Fruit fly (Drosophila melanogaster) whole organism, embryonic: ENCODE measurements around the gene CG9150.
A peak's percentile ranks its signal among the peaks of the same experiment; 100 is the strongest.

Experiments
- ATbp ChIP-seq: fragments of 200-800 bp; sonication (Bioruptor generic); optimal IDR thresholded peaks from 2 replicates; lab custom pipeline; 2017; ENCODE audit warnings: missing biosample characterization, mild to moderate bottlenecking, missing genetic modification characterization, missing genetic modification reagents
- Bgb ChIP-seq: fragments of 200-800 bp; sonication (Bioruptor generic); IDR thresholded peaks from 2 replicates; pipeline ENCODE4 v1.3.6; 2022; ENCODE audit warnings: missing biosample characterization, missing genetic modification characterization; ENCODE audit not compliant: partially characterized antibody
- CG10321 ChIP-seq: fragments of 200-800 bp; sonication (Bioruptor generic); IDR thresholded peaks from 2 replicates; pipeline ENCODE4 v1.3.6; 2022; ENCODE audit warnings: missing biosample characterization, missing genetic modification characterization
- CG11504 ChIP-seq: fragments of 200-800 bp; sonication (Bioruptor generic); optimal IDR thresholded peaks from 3 replicates; lab custom pipeline; 2019; ENCODE audit warnings: missing biosample characterization, mild to moderate bottlenecking, missing genetic modification characterization, moderate library complexity
- CG11723 ChIP-seq: fragments of 200-800 bp; sonication (Bioruptor generic); optimal IDR thresholded peaks from 2 replicates; lab custom pipeline; 2017; ENCODE audit warnings: missing biosample characterization, mild to moderate bottlenecking, missing genetic modification characterization
- CG12155 ChIP-seq: fragments of 200-800 bp; sonication (Bioruptor generic); optimal IDR thresholded peaks from 3 replicates; lab custom pipeline; 2016; ENCODE audit warnings: missing biosample characterization, missing genetic modification characterization
- CG14441 ChIP-seq: fragments of 200-800 bp; sonication (Bioruptor generic); IDR thresholded peaks from 2 replicates; pipeline ENCODE4 v1.3.6; 2022; ENCODE audit warnings: missing biosample characterization, missing genetic modification characterization
- CG15073 ChIP-seq: fragments of 200-800 bp; sonication (Bioruptor generic); optimal IDR thresholded peaks from 2 replicates; lab custom pipeline; 2016; ENCODE audit warnings: missing biosample characterization, missing genetic modification characterization
- CG15269 ChIP-seq: fragments of 200-800 bp; sonication (Bioruptor generic); optimal IDR thresholded peaks from 2 replicates; lab custom pipeline; 2018; ENCODE audit warnings: missing biosample characterization, mild to moderate bottlenecking, missing genetic modification characterization, moderate library complexity
- CG1603 ChIP-seq: fragments of 200-800 bp; sonication (Bioruptor generic); optimal IDR thresholded peaks from 2 replicates; lab custom pipeline; 2019; ENCODE audit warnings: missing biosample characterization, mild to moderate bottlenecking, missing genetic modification characterization, moderate library complexity
- CG18476 ChIP-seq: fragments of 200-800 bp; sonication (Bioruptor generic); optimal IDR thresholded peaks from 2 replicates; lab custom pipeline; 2016; ENCODE audit warnings: missing biosample characterization, mild to moderate bottlenecking, missing genetic modification characterization
- CG2712 ChIP-seq: fragments of 200-800 bp; optimal IDR thresholded peaks from 3 replicates; lab custom pipeline; 2019; ENCODE audit warnings: missing biosample characterization, mild to moderate bottlenecking, missing genetic modification characterization, moderate library complexity
- CG3065 ChIP-seq: fragments of 200-800 bp; sonication (Bioruptor generic); optimal IDR thresholded peaks from 2 replicates; lab custom pipeline; 2016; ENCODE audit warnings: missing biosample characterization, missing genetic modification characterization
- CG31388 ChIP-seq: fragments of 200-800 bp; sonication (Bioruptor generic); optimal IDR thresholded peaks from 2 replicates; lab custom pipeline; 2016; ENCODE audit warnings: missing biosample characterization, missing genetic modification characterization
- CG3847 ChIP-seq: fragments of 200-800 bp; sonication (Bioruptor generic); IDR thresholded peaks from 2 replicates; pipeline ENCODE4 v1.3.6; 2022; ENCODE audit warnings: missing biosample characterization, missing genetic modification characterization
- CG6254 ChIP-seq: fragments of 200-800 bp; sonication (Bioruptor generic); optimal IDR thresholded peaks from 3 replicates; lab custom pipeline; 2017; ENCODE audit warnings: mild to moderate bottlenecking, missing biosample characterization, missing genetic modification reagents, missing genetic modification characterization
- CG7963 ChIP-seq: fragments of 200-800 bp; sonication (Bioruptor generic); IDR thresholded peaks from 3 replicates; pipeline ENCODE4 v1.3.6; 2022; ENCODE audit warnings: missing biosample characterization, missing genetic modification characterization; ENCODE audit not compliant: partially characterized antibody
- CG8944 ChIP-seq: fragments of 200-800 bp; sonication (Bioruptor generic); optimal IDR thresholded peaks from 3 replicates; lab custom pipeline; 2016; ENCODE audit warnings: missing biosample characterization, missing genetic modification characterization
- CG9609 ChIP-seq: fragments of 200-800 bp; sonication (Bioruptor generic); optimal IDR thresholded peaks from 3 replicates; lab custom pipeline; 2016; ENCODE audit warnings: missing biosample characterization, missing genetic modification characterization
- CoRest ChIP-seq: fragments of 200-800 bp; sonication (Bioruptor generic); optimal IDR thresholded peaks from 3 replicates; lab custom pipeline; 2018; ENCODE audit warnings: missing biosample characterization, mild to moderate bottlenecking, missing genetic modification characterization, moderate library complexity
- D19B ChIP-seq: fragments of 200-800 bp; sonication (Bioruptor generic); optimal IDR thresholded peaks from 2 replicates; lab custom pipeline; 2017; ENCODE audit warnings: missing biosample characterization, mild to moderate bottlenecking, missing genetic modification characterization
- Dfd ChIP-seq, 2 experiments: fragments of >200 bp; optimal IDR thresholded peaks; 2 replicates each; lab custom pipeline; 2017; ENCODE audit warnings: missing biosample characterization in 2 of 2, missing genetic modification characterization in 2 of 2
- E2f2 ChIP-seq: fragments of 200-800 bp; sonication (Bioruptor generic); IDR thresholded peaks from 2 replicates; pipeline ENCODE4 v1.3.6; 2022; ENCODE audit warnings: missing biosample characterization, missing genetic modification characterization
- Ets65A ChIP-seq: fragments of 200-800 bp; sonication (Bioruptor generic); peaks from one replicate; lab custom pipeline; 2016; ENCODE audit warnings: missing biosample characterization, missing genetic modification characterization
- HmgZ ChIP-seq: fragments of 200-800 bp; sonication (Bioruptor generic); optimal IDR thresholded peaks from 2 replicates; lab custom pipeline; 2018; ENCODE audit warnings: missing biosample characterization, mild to moderate bottlenecking, missing genetic modification characterization
- Neu2 ChIP-seq: fragments of 200-800 bp; sonication (Bioruptor generic); optimal IDR thresholded peaks from 3 replicates; lab custom pipeline; 2016; ENCODE audit warnings: missing biosample characterization, missing genetic modification characterization, borderline replicate concordance
- Pdp1 ChIP-seq, 2 experiments: fragments of 200-800 bp; sonication (Bioruptor generic); optimal IDR thresholded peaks; 3 replicates each; lab custom pipeline; 2016; ENCODE audit warnings: missing biosample characterization in 2 of 2, missing genetic modification characterization in 2 of 2, mild to moderate bottlenecking in 1 of 2, moderate library complexity in 1 of 2
- Xrp1 ChIP-seq: fragments of 200-800 bp; sonication (Bioruptor generic); IDR thresholded peaks from 2 replicates; pipeline ENCODE4 v1.3.6; 2022; ENCODE audit warnings: missing biosample characterization, missing genetic modification characterization
- YL-1 ChIP-seq: fragments of 200-800 bp; sonication (Bioruptor generic); optimal IDR thresholded peaks from 3 replicates; lab custom pipeline; 2017; ENCODE audit warnings: missing biosample characterization, mild to moderate bottlenecking, missing genetic modification characterization
- abd-A ChIP-seq: fragments of 200-800 bp; sonication (Bioruptor generic); optimal IDR thresholded peaks from 3 replicates; lab custom pipeline; 2019; ENCODE audit warnings: missing biosample characterization, mild to moderate bottlenecking, missing genetic modification characterization, moderate library complexity
- ash1 ChIP-seq: fragments of 200-800 bp; sonication (Bioruptor generic); optimal IDR thresholded peaks from 2 replicates; lab custom pipeline; 2018; ENCODE audit warnings: missing biosample characterization, mild to moderate bottlenecking, missing genetic modification characterization
- bbx ChIP-seq: fragments of 200-800 bp; sonication (Bioruptor generic); IDR thresholded peaks from 2 replicates; pipeline ENCODE4 v1.3.6; 2022; ENCODE audit warnings: missing biosample characterization, missing genetic modification characterization; ENCODE audit not compliant: partially characterized antibody
- caup ChIP-seq: fragments of 200-800 bp; sonication (Bioruptor generic); optimal IDR thresholded peaks from 3 replicates; lab custom pipeline; 2017; ENCODE audit warnings: missing biosample characterization, mild to moderate bottlenecking, missing genetic modification characterization, moderate library complexity; ENCODE audit not compliant: severe bottlenecking
- chn ChIP-seq: fragments of 200-800 bp; sonication (Bioruptor generic); optimal IDR thresholded peaks from 2 replicates; lab custom pipeline; 2016; ENCODE audit warnings: missing biosample characterization, missing genetic modification characterization
- dimm ChIP-seq: fragments of 200-800 bp; sonication (Bioruptor generic); IDR thresholded peaks from 2 replicates; pipeline ENCODE4 v1.3.6; 2022; ENCODE audit warnings: missing biosample characterization, missing genetic modification characterization
- eve ChIP-seq, 2 experiments: fragments of >200 bp; optimal IDR thresholded peaks; 2 replicates each; lab custom pipeline; 2017; ENCODE audit warnings: missing biosample characterization in 2 of 2, missing genetic modification characterization in 2 of 2
- eyg ChIP-seq: fragments of 200-800 bp; sonication (Bioruptor generic); optimal IDR thresholded peaks from 3 replicates; lab custom pipeline; 2016; ENCODE audit warnings: missing biosample characterization, missing genetic modification characterization
- fd3F ChIP-seq: fragments of 200-800 bp; sonication (Bioruptor generic); optimal IDR thresholded peaks from 2 replicates; lab custom pipeline; 2018; ENCODE audit warnings: missing biosample characterization, mild to moderate bottlenecking, missing genetic modification characterization, moderate library complexity
- gro ChIP-seq: fragments of 200-800 bp; sonication (Bioruptor generic); optimal IDR thresholded peaks from 2 replicates; lab custom pipeline; 2016; ENCODE audit warnings: missing biosample characterization, missing genetic modification characterization
- hb ChIP-seq: fragments of 200-800 bp; sonication (Bioruptor generic); IDR thresholded peaks from 3 replicates; pipeline ENCODE4 v1.3.6; 2022; ENCODE audit warnings: missing biosample characterization, missing genetic modification characterization; ENCODE audit not compliant: partially characterized antibody
- insv ChIP-seq, 2 experiments: fragments of 200-800 bp; sonication (Bioruptor generic); optimal IDR thresholded peaks; 3 replicates each; lab custom pipeline; 2016 to 2018; ENCODE audit warnings: missing biosample characterization in 2 of 2, missing genetic modification characterization in 2 of 2
- jigr1 ChIP-seq: fragments of 200-800 bp; sonication (Bioruptor generic); IDR thresholded peaks from 3 replicates; pipeline ENCODE4 v1.3.6; 2022; ENCODE audit warnings: missing biosample characterization, missing genetic modification characterization
- kah ChIP-seq: fragments of 200-800 bp; sonication (Bioruptor generic); optimal IDR thresholded peaks from 2 replicates; lab custom pipeline; 2018; ENCODE audit warnings: missing biosample characterization, mild to moderate bottlenecking, missing genetic modification characterization
- ken ChIP-seq: fragments of 200-800 bp; sonication (Bioruptor generic); IDR thresholded peaks from 3 replicates; pipeline ENCODE4 v1.3.6; 2022; ENCODE audit warnings: missing biosample characterization, missing genetic modification characterization
- maf-S ChIP-seq: fragments of 200-800 bp; sonication (Bioruptor generic); optimal IDR thresholded peaks from 2 replicates; lab custom pipeline; 2016; ENCODE audit warnings: missing biosample characterization, missing genetic modification characterization
- mam ChIP-seq: fragments of 200-800 bp; sonication (Bioruptor generic); optimal IDR thresholded peaks from 3 replicates; lab custom pipeline; 2016; ENCODE audit warnings: missing biosample characterization, missing genetic modification characterization
- pan ChIP-seq, 4 experiments: fragments of >200 bp in 3 of 4; fragments of 200-800 bp in 1 of 4; sonication (Bioruptor generic) in 1 of 4; optimal IDR thresholded peaks in 3 of 4; IDR thresholded peaks in 1 of 4; 2 replicates each; pipeline versions ENCODE4 v1.3.6 to Lab custom; 2017 to 2022; ENCODE audit warnings: missing biosample characterization in 2 of 4, missing genetic modification characterization in 2 of 4, mixed read lengths in 1 of 4
- peb ChIP-seq: fragments of 200-800 bp; sonication (Bioruptor generic); IDR thresholded peaks from 2 replicates; pipeline ENCODE4 v1.3.6; 2022; ENCODE audit warnings: missing biosample characterization, missing genetic modification characterization
- tx ChIP-seq: fragments of 200-800 bp; sonication (Bioruptor generic); optimal IDR thresholded peaks from 2 replicates; lab custom pipeline; 2016; ENCODE audit warnings: missing biosample characterization, missing genetic modification characterization
- vvl ChIP-seq: fragments of 200-800 bp; sonication (Bioruptor generic); IDR thresholded peaks from 2 replicates; pipeline ENCODE4 v1.3.6; 2022; ENCODE audit warnings: missing biosample characterization, missing genetic modification characterization

CG9150 gene

dm6 chr2L:6065823-6066222, 2.6 kb downstream of the CG9150 start, which contains the start of the genes Fbw5 and CG9147 (continued):
- TF ChIP-seq CG1603 (peak; percentile 99), caup (GFP tag; lab: Kevin White, UChicago) (peak; percentile 99), CG10321 (GFP tag; lab: Robert Waterston, UW) (peak; percentile 90), dimm (GFP tag; lab: Robert Waterston, UW) (peak; percentile 99), CG2712 (peak; percentile 99), Dfd (GFP tag; optimal IDR thresholded peaks at IDR 0.05; lab: Kevin White, UChicago) (no peak), mam (GFP tag; lab: Kevin White, UChicago) (peak; percentile 100), CG7963 (GFP tag; lab: Robert Waterston, UW) (peak; percentile 52; the same call in 1 of the 3 replicates), E2f2 (GFP tag; lab: Robert Waterston, UW) (peak; percentile 95), Ets65A (GFP tag; lab: Kevin White, UChicago) (peak; percentile 100), D19B (GFP tag; lab: Kevin White, UChicago) (peak; percentile 100), bbx (GFP tag; lab: Robert Waterston, UW) (peak; percentile 70), Xrp1 (GFP tag; lab: Robert Waterston, UW) (peak; percentile 100), CG18476 (GFP tag; lab: Kevin White, UChicago) (peak; percentile 99), Neu2 (peak; percentile 98), YL-1 (GFP tag; lab: Kevin White, UChicago) (peak; percentile 100), Bgb (peak; percentile 58; the same call in 1 of the 2 replicates), CG11504 (peak; percentile 99), hb (GFP tag; lab: Robert Waterston, UW) (no peak), Pdp1 (GFP tag; optimal IDR thresholded peaks at IDR 0.05; lab: Kevin White, UChicago) (peak; percentile 99 to 100), peb (GFP tag; lab: Robert Waterston, UW) (peak; percentile 99), pan (optimal IDR thresholded peaks at IDR 0.05; lab: Kevin White, UChicago) (peak in 1 of 2 experiments; percentile 25), pan (GFP tag; optimal IDR thresholded peaks at IDR 0.05 in 1 of 2, IDR thresholded peaks at IDR 0.05 in 1 of 2) (peak; percentile 70 to 99), HmgZ (tag; lab: Kevin White, UChicago) (peak; percentile 100), CG11723 (GFP tag; lab: Kevin White, UChicago) (peak; percentile 99), maf-S (GFP tag; lab: Kevin White, UChicago) (peak; percentile 99), chn (peak; percentile 100), CG3065 (GFP tag; lab: Kevin White, UChicago) (peak; percentile 99), ken (GFP tag; lab: Robert Waterston, UW) (peak; percentile 100), CG31388 (GFP tag; lab: Kevin White, UChicago) (peak; percentile 99), vvl (peak; percentile 100), ATbp (GFP tag; lab: Kevin White, UChicago) (peak; percentile 100), insv (GFP tag; optimal IDR thresholded peaks at IDR 0.05; lab: Kevin White, UChicago) (peak; percentile 70), CG6254 (GFP tag; lab: Kevin White, UChicago) (peak; percentile 95), eyg (GFP tag; lab: Kevin White, UChicago) (peak; percentile 99), gro (GFP tag; lab: Kevin White, UChicago) (peak; percentile 100), CG15269 (tag; lab: Kevin White, UChicago) (peak; percentile 100), CG8944 (GFP tag; lab: Kevin White, UChicago) (peak; percentile 99), CG9609 (GFP tag; lab: Kevin White, UChicago) (peak; percentile 99), CG15073 (GFP tag; lab: Kevin White, UChicago) (peak; percentile 92), jigr1 (peak; percentile 99), ash1 (GFP tag; lab: Kevin White, UChicago) (peak; percentile 97), CG14441 (GFP tag; lab: Robert Waterston, UW) (peak; percentile 99), fd3F (peak; percentile 100), tx (peak; percentile 100), CG12155 (GFP tag; lab: Kevin White, UChicago) (peak; percentile 99), CoRest (tag; lab: Kevin White, UChicago) (peak; percentile 100), eve (GFP tag; optimal IDR thresholded peaks at IDR 0.05; lab: Kevin White, UChicago) (peak in 1 of 2 experiments; percentile 70), kah (GFP tag; lab: Kevin White, UChicago) (peak; percentile 98), abd-A (no peak), CG3847 (GFP tag; lab: Robert Waterston, UW) (peak; percentile 99)
